Worm (Caenorhabditis elegans) whole organism, late embryonic: ENCODE data around the gene Y11D7A.7.
"Not testable (repeated sequence)": the region's sequence is repeated elsewhere in the genome, so short reads cannot be mapped to it uniquely, and the experiment has no call there.

Source experiments
- C08G9.2 ChIP-seq: sonication (generic microtip); optimal IDR thresholded peaks from 2 replicates; lab custom pipeline; 2016; ENCODE audit warnings: mild to moderate bottlenecking, missing genetic modification characterization, moderate library complexity, missing compliant biosample characterization
- K02D7.2 ChIP-seq: sonication (generic microtip); optimal IDR thresholded peaks from 2 replicates; lab custom pipeline; 2017; ENCODE audit warnings: mild to moderate bottlenecking, missing genetic modification characterization, missing compliant biosample characterization
- T23F11.4 ChIP-seq: fragments of 200-800 bp; sonication (Bioruptor generic); optimal IDR thresholded peaks from 2 replicates; lab custom pipeline; 2018; ENCODE audit warnings: mild to moderate bottlenecking, missing genetic modification characterization, missing compliant biosample characterization
- ahr-1 ChIP-seq: sonication (generic microtip); optimal IDR thresholded peaks from 2 replicates; lab custom pipeline; 2016; ENCODE audit warnings: missing genetic modification characterization, missing compliant biosample characterization
- ceh-18 ChIP-seq: sonication (generic microtip); optimal IDR thresholded peaks from 2 replicates; lab custom pipeline; 2016; ENCODE audit warnings: missing genetic modification characterization, missing compliant biosample characterization
- ceh-2 ChIP-seq: sonication (generic microtip); optimal IDR thresholded peaks from 2 replicates; lab custom pipeline; 2016; ENCODE audit warnings: missing genotype, missing genetic modification characterization, missing compliant biosample characterization
- ceh-22 ChIP-seq: sonication (generic microtip); optimal IDR thresholded peaks from 2 replicates; lab custom pipeline; 2017; ENCODE audit warnings: missing biosample characterization, missing genetic modification characterization
- ceh-34 ChIP-seq: sonication (generic microtip); optimal IDR thresholded peaks from 2 replicates; lab custom pipeline; 2016; ENCODE audit warnings: mild to moderate bottlenecking, missing genetic modification characterization, missing compliant biosample characterization
- che-1 ChIP-seq: sonication (generic microtip); optimal IDR thresholded peaks from 2 replicates; lab custom pipeline; 2016; ENCODE audit warnings: mild to moderate bottlenecking, missing genetic modification characterization, missing compliant biosample characterization
- fax-1 ChIP-seq: sonication (generic microtip); optimal IDR thresholded peaks from 2 replicates; lab custom pipeline; 2016; ENCODE audit warnings: missing genotype, missing genetic modification characterization, missing compliant biosample characterization
- fkh-6 ChIP-seq: sonication (generic microtip); optimal IDR thresholded peaks from 2 replicates; lab custom pipeline; 2016; ENCODE audit warnings: missing genetic modification characterization, missing compliant biosample characterization
- hlh-15 ChIP-seq: sonication (generic microtip); optimal IDR thresholded peaks from 2 replicates; lab custom pipeline; 2016; ENCODE audit warnings: missing genetic modification characterization, missing compliant biosample characterization
- lin-11 ChIP-seq: fragments of 200-800 bp; sonication (Bioruptor generic); optimal IDR thresholded peaks from 2 replicates; lab custom pipeline; 2018; ENCODE audit warnings: mild to moderate bottlenecking, missing genetic modification characterization, missing compliant biosample characterization
- madf-2 ChIP-seq: sonication (generic microtip); optimal IDR thresholded peaks from 2 replicates; lab custom pipeline; 2017; ENCODE audit warnings: missing genetic modification characterization, missing compliant biosample characterization
- npax-4 ChIP-seq: sonication (generic microtip); optimal IDR thresholded peaks from 2 replicates; lab custom pipeline; 2016; ENCODE audit warnings: missing genetic modification characterization, missing compliant biosample characterization
- odd-2 ChIP-seq: sonication (generic microtip); optimal IDR thresholded peaks from 2 replicates; lab custom pipeline; 2017; ENCODE audit warnings: antibody characterized with exemption, mild to moderate bottlenecking, missing genetic modification characterization, missing compliant biosample characterization
- pax-1 ChIP-seq: fragments of 150-350 bp; optimal IDR thresholded peaks from 2 replicates; lab custom pipeline; 2014; ENCODE audit warnings: missing biosample characterization, missing genetic modification characterization
- pha-2 ChIP-seq: sonication (generic microtip); optimal IDR thresholded peaks from 2 replicates; lab custom pipeline; 2017; ENCODE audit warnings: mild to moderate bottlenecking, missing genetic modification characterization, missing compliant biosample characterization
- sox-2 ChIP-seq: fragments of 200-800 bp; sonication (Bioruptor generic); IDR thresholded peaks from 2 replicates; pipeline ENCODE4 v1.3.6; 2022; ENCODE audit warnings: missing genetic modification reagents, missing genetic modification characterization, missing compliant biosample characterization
- sox-4 ChIP-seq: sonication (generic microtip); optimal IDR thresholded peaks from 2 replicates; lab custom pipeline; 2017; ENCODE audit warnings: mild to moderate bottlenecking, missing genetic modification characterization, inconsistent platforms, missing compliant biosample characterization
- syd-9 ChIP-seq: sonication (generic microtip); optimal IDR thresholded peaks from 2 replicates; lab custom pipeline; 2016; ENCODE audit warnings: mild to moderate bottlenecking, missing genetic modification characterization, moderate library complexity, missing compliant biosample characterization
- tbx-2 ChIP-seq: sonication (generic microtip); optimal IDR thresholded peaks from 2 replicates; lab custom pipeline; 2016; ENCODE audit warnings: missing genetic modification characterization, missing compliant biosample characterization
- tbx-7 ChIP-seq: sonication (generic microtip); optimal IDR thresholded peaks from 2 replicates; lab custom pipeline; 2016; ENCODE audit warnings: missing genotype, missing genetic modification characterization, missing compliant biosample characterization
- ttx-3 ChIP-seq: sonication (generic microtip); optimal IDR thresholded peaks from 2 replicates; lab custom pipeline; 2016; ENCODE audit warnings: missing genetic modification reagents, missing genetic modification characterization, missing compliant biosample characterization
- unc-42 ChIP-seq: sonication (generic microtip); optimal IDR thresholded peaks from 2 replicates; lab custom pipeline; 2016; ENCODE audit warnings: missing genotype, missing genetic modification characterization, missing compliant biosample characterization
- unc-86 ChIP-seq: sonication (generic microtip); optimal IDR thresholded peaks from 2 replicates; lab custom pipeline; 2016; ENCODE audit warnings: missing genetic modification characterization, missing compliant biosample characterization
- zip-5 ChIP-seq: sonication (generic microtip); optimal IDR thresholded peaks from 2 replicates; lab custom pipeline; 2016; ENCODE audit warnings: missing genetic modification characterization, missing compliant biosample characterization
- ztf-16 ChIP-seq: sonication (generic microtip); optimal IDR thresholded peaks from 2 replicates; lab custom pipeline; 2017; ENCODE audit warnings: missing genetic modification characterization, missing compliant biosample characterization

Gene Y11D7A.7

DNA sequence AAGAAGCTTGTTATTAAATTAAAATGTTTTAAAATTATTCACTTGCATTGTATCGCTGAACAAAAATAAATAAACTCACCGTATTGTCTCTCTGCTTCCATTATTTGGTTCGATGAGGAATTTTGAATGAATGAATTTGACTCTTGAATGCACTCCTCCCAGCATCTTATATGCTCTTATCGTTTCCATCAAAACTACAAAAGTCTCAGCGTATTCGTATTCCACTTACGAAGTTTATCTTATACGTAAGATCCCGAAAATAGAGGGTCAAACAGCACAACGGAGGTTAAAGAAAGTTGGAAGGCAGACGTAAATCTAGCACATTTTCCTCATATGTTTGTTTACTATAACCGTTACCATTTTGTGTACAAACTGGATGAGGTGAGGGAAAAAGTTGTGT, 37.0 kb downstream of the Y11D7A.7 start, which contains the start of gene nhr-267:
TSS of gene nhr-267 (minus strand) at position 101 of the 400 bp plus-strand sequence.
- not testable (repeated sequence) for TF ChIP-seq unc-42; lin-11 (tag; lab: Kevin White, UChicago); npax-4 (tag; lab: Kevin White, UChicago)

DNA sequence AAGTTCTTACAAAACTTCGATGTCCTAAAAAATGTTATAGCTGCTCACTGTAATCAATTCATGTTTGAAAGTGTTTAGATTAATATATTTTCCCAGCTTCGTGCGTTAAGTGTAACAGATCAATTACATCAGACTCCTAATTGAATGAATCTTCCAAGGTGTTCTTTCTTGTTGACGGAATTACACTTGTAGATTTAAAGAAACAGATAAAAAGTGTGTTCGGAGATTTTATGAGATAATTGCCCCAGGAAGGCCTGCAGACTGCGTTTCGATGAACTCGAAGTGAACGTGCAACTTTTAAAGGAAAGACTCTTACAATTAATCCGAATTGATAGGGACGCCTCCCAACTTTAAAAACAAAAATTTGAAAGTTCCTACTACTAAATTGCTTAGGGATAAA, 40.3 kb downstream of the Y11D7A.7 start:
- no peak for TF ChIP-seq tbx-7

DNA sequence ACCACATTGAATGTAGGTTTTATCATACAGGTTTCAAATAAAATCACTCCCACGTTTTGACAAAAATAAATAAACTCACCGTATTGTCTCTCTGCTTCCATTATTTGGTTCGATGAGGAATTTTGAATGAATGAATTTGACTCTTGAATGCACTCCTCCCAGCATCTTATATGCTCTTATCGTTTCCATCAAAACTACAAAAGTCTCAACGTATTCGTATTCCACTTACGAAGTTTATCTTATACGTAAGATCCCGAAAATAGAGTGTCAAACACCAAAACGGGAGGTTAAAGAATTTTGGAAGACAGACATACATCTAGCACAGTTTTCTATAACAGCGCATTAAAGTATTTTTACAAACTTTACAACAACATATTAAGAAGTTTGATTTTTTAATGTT, 44.5 kb downstream of the Y11D7A.7 start, which contains the start of gene nhr-264:
TSS of gene nhr-264 (minus strand) at position 101 of the 400 bp plus-strand sequence.
- TF ChIP-seq K02D7.2 (tag; lab: Kevin White, UChicago); ceh-2; tbx-2: not testable (repeated sequence)

DNA sequence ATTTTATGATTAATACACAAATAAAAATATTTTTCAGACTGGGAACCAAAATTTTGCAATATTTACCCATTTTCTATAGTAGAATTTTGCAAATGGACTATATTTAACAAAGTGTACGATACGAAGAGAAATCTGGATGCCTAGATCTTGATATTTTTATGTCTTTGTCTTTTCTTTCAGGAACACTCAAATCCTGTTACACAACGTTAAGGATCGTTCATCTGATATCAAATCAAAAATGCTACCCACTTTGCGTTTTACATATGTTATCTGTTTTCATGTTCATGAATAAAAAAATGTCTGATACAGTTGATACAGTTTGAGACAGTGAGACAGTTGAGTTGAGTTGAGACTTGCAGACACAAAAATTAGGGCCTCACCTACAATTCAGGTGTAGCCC, 47.0 kb downstream of the Y11D7A.7 start, which contains the start of gene F49C12.1:
TSS of gene F49C12.1 (minus strand) at position 70 of the 400 bp plus-strand sequence.
- TF ChIP-seq sox-2 = no peak
- no peak for TF ChIP-seq fax-1
- TF ChIP-seq hlh-15 (tag; lab: Kevin White, UChicago) = no peak
- no peak for TF ChIP-seq tbx-2
- TF ChIP-seq odd-2 (tag; lab: Kevin White, UChicago) = no peak
- no peak for TF ChIP-seq pax-1
- TF ChIP-seq ceh-2 = no peak
- no peak for TF ChIP-seq sox-4 (tag; lab: Kevin White, UChicago)
- TF ChIP-seq ceh-18 (tag; lab: Kevin White, UChicago) = no peak
- no peak for TF ChIP-seq T23F11.4 (GFP tag; lab: Kevin White, UChicago)
- TF ChIP-seq syd-9 = no peak
- TF ChIP-seq pha-2 (tag; lab: Kevin White, UChicago) = no peak
- TF ChIP-seq unc-86 = no peak
- TF ChIP-seq ceh-22 (tag; lab: Kevin White, UChicago) = no peak
- TF ChIP-seq ceh-34 = no peak

DNA sequence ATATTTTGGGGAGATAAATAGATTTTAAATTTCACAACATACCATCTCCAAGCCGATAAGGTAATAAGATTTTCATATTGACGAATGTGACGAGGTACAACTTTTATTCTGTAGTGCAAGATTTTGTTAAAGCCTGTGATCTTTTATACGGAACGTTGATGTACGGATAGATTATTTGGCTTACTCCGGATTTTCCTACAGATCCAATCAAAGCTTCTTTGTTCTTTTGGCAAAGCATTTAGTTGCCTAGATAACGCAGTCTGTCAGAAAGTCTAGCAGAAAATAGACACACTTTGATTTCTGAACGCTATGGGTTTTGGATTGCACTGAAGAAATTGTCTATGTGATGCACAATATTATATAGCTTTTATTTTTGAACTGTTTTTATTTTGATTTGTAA, 49.8 kb downstream of the Y11D7A.7 start, which contains the start of gene F49C12.2:
TSS of gene F49C12.2 (minus strand) at position 101 of the 400 bp plus-strand sequence.
- no peak for TF ChIP-seq ceh-18 (tag; lab: Kevin White, UChicago)
- TF ChIP-seq ahr-1 (tag; lab: Kevin White, UChicago) = no peak
- no peak for TF ChIP-seq zip-5 (tag; lab: Kevin White, UChicago)
- no peak for TF ChIP-seq ceh-2
- no peak for TF ChIP-seq ceh-22 (tag; lab: Kevin White, UChicago)
- no peak for TF ChIP-seq madf-2
- no peak for TF ChIP-seq ztf-16 (tag; lab: Kevin White, UChicago)
- no peak for TF ChIP-seq sox-4 (tag; lab: Kevin White, UChicago)
- no peak for TF ChIP-seq unc-86
- TF ChIP-seq C08G9.2 (tag; lab: Kevin White, UChicago) = no peak
- TF ChIP-seq che-1 = no peak
- TF ChIP-seq lin-11 (tag; lab: Kevin White, UChicago) = no peak
- no peak for TF ChIP-seq K02D7.2 (tag; lab: Kevin White, UChicago)
- no peak for TF ChIP-seq ttx-3
- no peak for TF ChIP-seq pha-2 (tag; lab: Kevin White, UChicago)
- no peak for TF ChIP-seq fkh-6 (tag; lab: Kevin White, UChicago)
- TF ChIP-seq T23F11.4 (GFP tag; lab: Kevin White, UChicago) = no peak
- TF ChIP-seq, all 69 proteins: peak for 0
